Worm (Caenorhabditis elegans): ENCODE data around the gene ZC250.2.
"Not testable (repeated sequence)": the region's sequence is repeated elsewhere in the genome, so short reads cannot be mapped to it uniquely, and the experiment has no call there.

DNA sequence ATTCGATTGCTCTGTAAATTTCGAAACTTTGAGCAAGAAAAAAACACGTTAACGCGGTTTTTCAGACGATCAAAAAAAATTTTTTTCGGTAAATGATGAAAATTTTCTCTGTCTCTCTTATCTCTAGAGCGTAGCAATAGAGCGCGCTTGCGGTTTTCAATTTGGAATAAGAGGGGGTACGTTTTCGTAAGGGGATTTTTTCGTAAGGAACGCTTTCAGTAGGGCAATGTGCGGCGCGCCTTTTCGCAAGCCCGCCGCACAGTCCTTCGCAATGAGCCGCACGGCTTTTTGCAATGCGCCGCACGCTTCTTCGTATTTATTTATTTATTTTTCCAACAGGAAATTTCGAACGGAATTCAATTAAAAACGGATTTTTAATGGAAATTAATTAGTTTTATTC lies 15.2 kb upstream of the ZC250.2 start, which contains the start of gene F44E7.4:
- TF ChIP-seq nhr-28 (tag; optimal IDR thresholded peaks at IDR 0.05) = peak; percentile 38
- TF ChIP-seq hmg-1.1 (GFP tag; IDR thresholded peaks at IDR 0.05) = peak; percentile 97
- not testable (repeated sequence) for TF ChIP-seq unc-39 (tag; optimal IDR thresholded peaks at IDR 0.05); F26F4.8 (GFP tag; conservative IDR thresholded peaks at IDR 0.05); skn-1 (tag; optimal IDR thresholded peaks at IDR 0.05); tag-97 (GFP tag; IDR thresholded peaks at IDR 0.05); egl-27 (tag; optimal IDR thresholded peaks at IDR 0.05); ztf-11 (tag; optimal IDR thresholded peaks at IDR 0.05); lin-15B (tag; optimal IDR thresholded peaks at IDR 0.05)
- TF ChIP-seq mep-1 (tag; optimal IDR thresholded peaks at IDR 0.05) = peak; percentile 62
- TF ChIP-seq dpl-1 (GFP tag; optimal IDR thresholded peaks at IDR 0.05) = peak; percentile 7
